Worm (Caenorhabditis elegans) whole organism, L4 larva: Measurements from ENCODE around the gene flp-19.

Experiments
- F37D6.2 ChIP-seq: sonication (generic microtip); optimal IDR thresholded peaks from 2 replicates; lab custom pipeline; 2016; ENCODE audit warnings: mild to moderate bottlenecking, missing genetic modification characterization, missing compliant biosample characterization
- F49E8.2 ChIP-seq: sonication (generic microtip); optimal IDR thresholded peaks from 2 replicates; lab custom pipeline; 2016; ENCODE audit warnings: missing compliant biosample characterization, mild to moderate bottlenecking, missing genetic modification characterization, borderline replicate concordance
- R02D3.7 ChIP-seq: fragments of 150-350 bp; sonication (generic microtip); optimal IDR thresholded peaks from 3 replicates; lab custom pipeline; 2014; ENCODE audit warnings: missing biosample characterization, missing genetic modification characterization
- T20F7.1 ChIP-seq: fragments of 200-800 bp; sonication (Bioruptor generic); optimal IDR thresholded peaks from 2 replicates; lab custom pipeline; 2018; ENCODE audit warnings: mild to moderate bottlenecking, missing genetic modification characterization, missing compliant biosample characterization
- Y48G9A.11 ChIP-seq: fragments of 200-800 bp; sonication (Bioruptor generic); IDR thresholded peaks from 2 replicates; pipeline ENCODE4 v1.3.6; 2022; ENCODE audit warnings: missing genetic modification reagents, missing genetic modification characterization, missing compliant biosample characterization
- Y75B8A.6 ChIP-seq: fragments of 200-800 bp; sonication (Bioruptor generic); IDR thresholded peaks from 2 replicates; pipeline ENCODE4 v1.3.6; 2022; ENCODE audit warnings: missing genetic modification reagents, missing genetic modification characterization, missing compliant biosample characterization
- ZK337.2 ChIP-seq: fragments of 200-800 bp; sonication (Bioruptor generic); IDR thresholded peaks from 2 replicates; pipeline ENCODE4 v1.3.6; 2022; ENCODE audit warnings: missing genetic modification reagents, missing genetic modification characterization, missing compliant biosample characterization
- arid-1 ChIP-seq: fragments of 200-800 bp; sonication (Bioruptor generic); conservative IDR thresholded peaks from 2 replicates; pipeline ENCODE4 v1.3.6; 2022; ENCODE audit warnings: missing genetic modification reagents, missing genetic modification characterization, missing compliant biosample characterization
- ces-1 ChIP-seq: fragments of 150-350 bp; sonication (generic microtip); optimal IDR thresholded peaks from 4 replicates; lab custom pipeline; 2014; ENCODE audit warnings: missing biosample characterization, missing genetic modification reagents, missing genetic modification characterization
- daf-16 ChIP-seq, 3 experiments: sonication (generic microtip); optimal IDR thresholded peaks; 2 replicates each; lab custom pipeline; 2016 to 2017; ENCODE audit warnings: missing genetic modification characterization in 3 of 3, missing genetic modification reagents in 3 of 3, mild to moderate bottlenecking in 2 of 3, missing compliant biosample characterization in 2 of 3, missing biosample characterization in 1 of 3, moderate library complexity in 1 of 3
- egl-27 ChIP-seq: sonication (generic microtip); optimal IDR thresholded peaks from 3 replicates; lab custom pipeline; 2017; ENCODE audit warnings: missing biosample characterization, missing genetic modification reagents, missing genetic modification characterization
- hif-1 ChIP-seq, 2 experiments: sonication (generic microtip); optimal IDR thresholded peaks; 2 replicates each; lab custom pipeline; 2016 to 2017; ENCODE audit warnings: missing compliant biosample characterization in 2 of 2, missing genetic modification characterization in 2 of 2, missing genetic modification reagents in 2 of 2, missing genotype in 2 of 2, mild to moderate bottlenecking in 1 of 2
- hlh-11 ChIP-seq: fragments of 200-800 bp; sonication (Bioruptor generic); optimal IDR thresholded peaks from 2 replicates; lab custom pipeline; 2018; ENCODE audit warnings: mild to moderate bottlenecking, missing genetic modification characterization, missing compliant biosample characterization
- jun-1 ChIP-seq: fragments of 150-350 bp; optimal IDR thresholded peaks from 2 replicates; lab custom pipeline; 2014; ENCODE audit warnings: missing biosample characterization, missing genetic modification reagents, missing genetic modification characterization
- lim-7 ChIP-seq: fragments of 200-800 bp; sonication (Bioruptor generic); IDR thresholded peaks from 2 replicates; pipeline ENCODE4 v1.3.6; 2022; ENCODE audit warnings: missing genetic modification characterization, missing compliant biosample characterization
- lin-15B ChIP-seq: fragments of 150-350 bp; sonication (generic microtip); optimal IDR thresholded peaks from 3 replicates; lab custom pipeline; 2014; ENCODE audit warnings: missing biosample characterization, missing genetic modification characterization
- lir-3 ChIP-seq: sonication (generic microtip); optimal IDR thresholded peaks from 2 replicates; lab custom pipeline; 2016; ENCODE audit warnings: mild to moderate bottlenecking, missing genetic modification characterization, missing compliant biosample characterization
- madf-5 ChIP-seq, 2 experiments: fragments of 200-800 bp; sonication (Bioruptor generic); IDR thresholded peaks; 2 replicates each; pipeline ENCODE4 v1.3.6; 2022; ENCODE audit warnings: missing compliant biosample characterization in 2 of 2, missing genetic modification characterization in 2 of 2
- madf-9 ChIP-seq: fragments of 200-800 bp; sonication (Bioruptor generic); conservative IDR thresholded peaks from 2 replicates; pipeline ENCODE4 v1.3.6; 2022; ENCODE audit warnings: missing genetic modification reagents, missing genetic modification characterization, missing compliant biosample characterization
- mdl-1 ChIP-seq, 2 experiments: fragments of 150-350 bp in 1 of 2; sonication (generic microtip) in 1 of 2; optimal IDR thresholded peaks; 2 replicates each; lab custom pipeline; 2014 to 2017; ENCODE audit warnings: missing biosample characterization in 2 of 2, missing genetic modification characterization in 2 of 2
- mes-2 ChIP-seq: sonication (generic microtip); optimal IDR thresholded peaks from 2 replicates; lab custom pipeline; 2016; ENCODE audit warnings: missing genotype, mild to moderate bottlenecking, missing genetic modification characterization, missing compliant biosample characterization; ENCODE audit not compliant: poor library complexity, severe bottlenecking
- mxl-2 ChIP-seq: fragments of 200-800 bp; sonication (Bioruptor generic); conservative IDR thresholded peaks from 2 replicates; pipeline ENCODE4 v1.3.6; 2022; ENCODE audit warnings: missing genetic modification reagents, missing genetic modification characterization, missing compliant biosample characterization
- mxl-3 ChIP-seq: fragments of 200-800 bp; sonication (Bioruptor generic); optimal IDR thresholded peaks from 2 replicates; lab custom pipeline; 2018; ENCODE audit warnings: mild to moderate bottlenecking, missing genetic modification characterization, missing compliant biosample characterization
- nhr-10 ChIP-seq: fragments of 150-350 bp; optimal IDR thresholded peaks from 2 replicates; lab custom pipeline; 2014; ENCODE audit warnings: missing biosample characterization, missing genetic modification characterization
- nhr-102 ChIP-seq: sonication (generic microtip); optimal IDR thresholded peaks from 2 replicates; lab custom pipeline; 2016; ENCODE audit warnings: mild to moderate bottlenecking, missing genetic modification characterization, moderate library complexity, missing compliant biosample characterization
- nhr-11 ChIP-seq: fragments of 150-350 bp; optimal IDR thresholded peaks from 2 replicates; lab custom pipeline; 2014; ENCODE audit warnings: missing biosample characterization, missing genetic modification characterization
- nhr-237 ChIP-seq: sonication (generic microtip); optimal IDR thresholded peaks from 2 replicates; lab custom pipeline; 2017; ENCODE audit warnings: missing biosample characterization, missing genetic modification characterization
- nhr-25 ChIP-seq: sonication (generic microtip); optimal IDR thresholded peaks from 2 replicates; lab custom pipeline; 2017; ENCODE audit warnings: missing genetic modification characterization, mild to moderate bottlenecking, missing compliant biosample characterization, antibody characterized with exemption, moderate library complexity, borderline replicate concordance; ENCODE audit not compliant: insufficient read depth
- nhr-28 ChIP-seq: fragments of 150-350 bp; optimal IDR thresholded peaks from 2 replicates; lab custom pipeline; 2014; ENCODE audit warnings: missing biosample characterization, missing genetic modification characterization
- nhr-41 ChIP-seq: fragments of 200-800 bp; sonication (Bioruptor generic); IDR thresholded peaks from 2 replicates; pipeline ENCODE4 v1.3.6; 2022; ENCODE audit warnings: missing genetic modification reagents, missing genetic modification characterization, missing compliant biosample characterization
- nhr-6 ChIP-seq: fragments of 150-350 bp; optimal IDR thresholded peaks from 2 replicates; lab custom pipeline; 2014; ENCODE audit warnings: missing biosample characterization, missing genetic modification characterization
- nhr-76 ChIP-seq: fragments of 150-350 bp; optimal IDR thresholded peaks from 2 replicates; lab custom pipeline; 2014; ENCODE audit warnings: missing biosample characterization, missing genetic modification characterization
- pha-4 ChIP-seq, 2 experiments: fragments of 150-350 bp in 1 of 2; fragments of 200-800 bp in 1 of 2; sonication (Bioruptor generic) in 1 of 2; IDR thresholded peaks in 1 of 2; optimal IDR thresholded peaks in 1 of 2; 2 replicates each; pipeline versions ENCODE4 v1.3.6 to Lab custom; 2014 to 2022; ENCODE audit warnings: missing genetic modification characterization in 2 of 2, missing genetic modification reagents in 2 of 2, missing biosample characterization in 1 of 2, missing compliant biosample characterization in 1 of 2
- php-3 ChIP-seq: fragments of 200-800 bp; sonication (Bioruptor generic); IDR thresholded peaks from 2 replicates; pipeline ENCODE4 v1.3.6; 2022; ENCODE audit warnings: missing genetic modification reagents, missing genetic modification characterization, missing compliant biosample characterization
- saeg-2 ChIP-seq: fragments of 200-800 bp; sonication (Bioruptor generic); IDR thresholded peaks from 2 replicates; pipeline ENCODE4 v1.3.6; 2022; ENCODE audit warnings: missing genetic modification reagents, missing genetic modification characterization, missing compliant biosample characterization
- snpc-1.2 ChIP-seq: fragments of 200-800 bp; sonication (Bioruptor generic); IDR thresholded peaks from 2 replicates; pipeline ENCODE4 v1.3.6; 2022; ENCODE audit warnings: missing genetic modification reagents, missing genetic modification characterization, missing compliant biosample characterization
- spr-1 ChIP-seq: sonication (generic microtip); optimal IDR thresholded peaks from 2 replicates; lab custom pipeline; 2016; ENCODE audit warnings: mild to moderate bottlenecking, missing genetic modification characterization, missing compliant biosample characterization
- unc-39 ChIP-seq: sonication (generic microtip); optimal IDR thresholded peaks from 2 replicates; lab custom pipeline; 2017; ENCODE audit warnings: missing biosample characterization, missing genetic modification characterization
- vab-7 ChIP-seq: fragments of 200-800 bp; sonication (Bioruptor generic); IDR thresholded peaks from 2 replicates; pipeline ENCODE4 v1.3.6; 2022; ENCODE audit warnings: missing genetic modification reagents, missing genetic modification characterization, missing compliant biosample characterization
- zag-1 ChIP-seq: fragments of 150-350 bp; optimal IDR thresholded peaks from 2 replicates; lab custom pipeline; 2014; ENCODE audit warnings: missing biosample characterization, missing genetic modification characterization

Gene flp-19

DNA sequence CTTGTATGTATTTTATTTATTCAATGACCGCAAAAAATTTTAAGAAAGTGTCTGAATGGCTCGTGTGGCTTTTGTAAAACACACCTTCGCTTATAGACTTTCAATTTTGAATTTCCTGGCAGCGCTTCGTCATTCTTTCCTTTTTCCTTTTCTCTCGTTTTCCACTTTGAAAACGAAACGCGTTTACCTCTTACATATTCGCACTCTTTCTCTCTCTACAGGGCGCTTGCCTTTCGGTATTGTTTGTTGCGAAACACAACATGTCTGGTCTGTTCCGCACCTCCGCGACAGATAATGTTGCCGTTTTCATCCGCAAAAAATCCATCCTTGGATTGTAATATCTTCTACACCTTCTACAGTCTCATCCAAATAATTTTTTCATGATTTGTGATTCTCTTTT lies 36.1 kb downstream of the flp-19 start:
- TF ChIP-seq lir-3 (tag; lab: Kevin White, UChicago) = no peak
- no peak for TF ChIP-seq nhr-76 (tag; lab: Kevin White, UChicago)
- no peak for TF ChIP-seq saeg-2 (GFP tag; lab: Robert Waterston, UW)
- no peak for TF ChIP-seq egl-27 (tag; lab: Kevin White, UChicago)
- no peak for TF ChIP-seq lin-15B (tag; lab: Kevin White, UChicago)
- no peak for TF ChIP-seq mdl-1 (tag; optimal IDR thresholded peaks at IDR 0.05; lab: Kevin White, UChicago)
- TF ChIP-seq mxl-3 (GFP tag; lab: Kevin White, UChicago) = peak; percentile 22
- no peak for TF ChIP-seq nhr-11 (tag; lab: Kevin White, UChicago)
- no peak for TF ChIP-seq nhr-41 (GFP tag; lab: Robert Waterston, UW)
- peak; percentile 6 for TF ChIP-seq nhr-28 (tag; lab: Kevin White, UChicago)
- no peak for TF ChIP-seq unc-39 (tag; lab: Kevin White, UChicago)
- no peak for TF ChIP-seq nhr-102 (tag; lab: Kevin White, UChicago)
- no peak for TF ChIP-seq ZK337.2 (GFP tag; lab: Robert Waterston, UW)
- TF ChIP-seq zag-1 (tag; lab: Kevin White, UChicago) = no peak
- TF ChIP-seq mxl-2 (GFP tag; lab: Robert Waterston, UW) = no peak
- no peak for TF ChIP-seq Y75B8A.6
- no peak for TF ChIP-seq nhr-237 (tag; lab: Kevin White, UChicago)
- TF ChIP-seq madf-5 (GFP tag; IDR thresholded peaks at IDR 0.05; lab: Robert Waterston, UW) = no peak
- TF ChIP-seq lim-7 (GFP tag; lab: Robert Waterston, UW) = no peak
- TF ChIP-seq R02D3.7 = no peak
- no peak for TF ChIP-seq php-3 (GFP tag; lab: Robert Waterston, UW)
- TF ChIP-seq pha-4 (GFP tag; IDR thresholded peaks at IDR 0.05; lab: Robert Waterston, UW) = no peak
- TF ChIP-seq pha-4 (tag; optimal IDR thresholded peaks at IDR 0.05; lab: Kevin White, UChicago) = peak; percentile 26
- TF ChIP-seq nhr-10 = no peak
- TF ChIP-seq nhr-6 (tag; lab: Kevin White, UChicago) = no peak
- no peak for TF ChIP-seq spr-1 (tag; lab: Kevin White, UChicago)
- TF ChIP-seq mes-2 (tag; lab: Kevin White, UChicago) = peak; percentile 1
- TF ChIP-seq hif-1 (tag; optimal IDR thresholded peaks at IDR 0.05; lab: Kevin White, UChicago) = no peak
- TF ChIP-seq F49E8.2 (tag; lab: Kevin White, UChicago) = no peak
- no peak for TF ChIP-seq snpc-1.2 (GFP tag; lab: Robert Waterston, UW)
- peak; percentile 20 for TF ChIP-seq hlh-11 (tag; lab: Kevin White, UChicago)
- TF ChIP-seq Y48G9A.11 (GFP tag; lab: Robert Waterston, UW) = no peak
- no peak for TF ChIP-seq F37D6.2 (tag; lab: Kevin White, UChicago)
- no peak for TF ChIP-seq ces-1 (GFP tag; lab: Kevin White, UChicago)
- TF ChIP-seq vab-7 (GFP tag; lab: Robert Waterston, UW) = no peak
- TF ChIP-seq daf-16 (GFP tag; optimal IDR thresholded peaks at IDR 0.05; lab: Kevin White, UChicago) = no peak
- peak; percentile 26 for TF ChIP-seq daf-16 (tag; optimal IDR thresholded peaks at IDR 0.05; lab: Kevin White, UChicago)
- TF ChIP-seq arid-1 (GFP tag; lab: Robert Waterston, UW) = no peak
- TF ChIP-seq madf-9 (GFP tag; lab: Robert Waterston, UW) = no peak
- TF ChIP-seq jun-1 (tag; lab: Kevin White, UChicago) = no peak
- TF ChIP-seq T20F7.1 (GFP tag; lab: Kevin White, UChicago) = no peak
- no peak for TF ChIP-seq nhr-25 (tag; lab: Kevin White, UChicago)
- TF ChIP-seq, all 104 proteins: peak for 6
